Worm (Caenorhabditis elegans) whole organism, young adult: ENCODE data around the gene smk-1.

ENCODE experiments used
- C17E4.6 ChIP-seq: fragments of 200-800 bp; sonication (Bioruptor generic); IDR thresholded peaks from 2 replicates; pipeline ENCODE4 v1.3.6; 2022; ENCODE audit warnings: missing genetic modification reagents, missing genetic modification characterization, missing compliant biosample characterization
- D2030.7 ChIP-seq: fragments of 200-800 bp; sonication (Bioruptor generic); IDR thresholded peaks from 2 replicates; pipeline ENCODE4 v1.3.6; 2022; ENCODE audit warnings: missing genetic modification reagents, missing genetic modification characterization, missing compliant biosample characterization
- F23B12.7 ChIP-seq: sonication (generic microtip); optimal IDR thresholded peaks from 2 replicates; lab custom pipeline; 2017; ENCODE audit warnings: missing genetic modification characterization, mild to moderate bottlenecking, missing compliant biosample characterization, antibody characterized with exemption, moderate library complexity; ENCODE audit not compliant: insufficient read depth
- F33H1.4 ChIP-seq: fragments of 200-800 bp; sonication (Bioruptor generic); IDR thresholded peaks from 2 replicates; pipeline ENCODE4 v1.3.6; 2022; ENCODE audit warnings: missing genetic modification reagents, missing genetic modification characterization, missing compliant biosample characterization
- F37B4.10 ChIP-seq: fragments of 200-800 bp; sonication (Bioruptor generic); IDR thresholded peaks from 2 replicates; pipeline ENCODE4 v1.3.6; 2022; ENCODE audit warnings: missing genetic modification characterization, missing compliant biosample characterization
- F39B2.1 ChIP-seq: fragments of 200-800 bp; sonication (Bioruptor generic); IDR thresholded peaks from 2 replicates; pipeline ENCODE4 v1.3.6; 2022; ENCODE audit warnings: missing genetic modification reagents, missing genetic modification characterization, missing compliant biosample characterization
- F55B11.4 ChIP-seq: sonication (generic microtip); optimal IDR thresholded peaks from 2 replicates; lab custom pipeline; 2016; ENCODE audit warnings: missing compliant biosample characterization, missing genetic modification characterization, borderline replicate concordance; ENCODE audit not compliant: insufficient read depth
- K12H6.12 ChIP-seq: fragments of 200-800 bp; sonication (Bioruptor generic); optimal IDR thresholded peaks from 2 replicates; lab custom pipeline; 2018; ENCODE audit warnings: mild to moderate bottlenecking, missing genetic modification characterization, missing compliant biosample characterization
- Y53G8AR.9 ChIP-seq: fragments of 200-800 bp; sonication (Bioruptor generic); conservative IDR thresholded peaks from 2 replicates; pipeline ENCODE4 v1.3.6; 2022; ENCODE audit warnings: missing genetic modification reagents, missing genetic modification characterization, missing compliant biosample characterization
- Y67H2A.10 ChIP-seq: fragments of 200-800 bp; sonication (Bioruptor generic); conservative IDR thresholded peaks from 2 replicates; pipeline ENCODE4 v1.3.6; 2022; ENCODE audit warnings: missing genetic modification reagents, missing genetic modification characterization, missing compliant biosample characterization
- Y79H2A.3 ChIP-seq: fragments of 200-800 bp; sonication (Bioruptor generic); conservative IDR thresholded peaks from 2 replicates; pipeline ENCODE4 v1.3.6; 2022; ENCODE audit warnings: missing genetic modification reagents, missing genetic modification characterization, missing compliant biosample characterization
- ama-1 ChIP-seq, 3 experiments: fragments of 150-350 bp in 1 of 3; sonication (generic microtip) in 2 of 3; optimal IDR thresholded peaks; 2 replicates each; lab custom pipeline; 2014 to 2018; ENCODE audit warnings: missing biosample characterization in 2 of 3, missing genetic modification characterization in 2 of 3, missing genetic modification reagents in 2 of 3
- aptf-2 ChIP-seq: fragments of 200-800 bp; sonication (Bioruptor generic); conservative IDR thresholded peaks from 2 replicates; pipeline ENCODE4 v1.3.6; 2022; ENCODE audit warnings: missing genetic modification reagents, missing genetic modification characterization, missing compliant biosample characterization
- athp-1 ChIP-seq: sonication (generic microtip); optimal IDR thresholded peaks from 2 replicates; lab custom pipeline; 2017; ENCODE audit warnings: mild to moderate bottlenecking, missing genetic modification characterization, missing compliant biosample characterization
- bed-1 ChIP-seq: fragments of 200-800 bp; sonication (Bioruptor generic); IDR thresholded peaks from 2 replicates; pipeline ENCODE4 v1.3.6; 2022; ENCODE audit warnings: missing genetic modification reagents, missing genetic modification characterization, missing compliant biosample characterization
- bed-2 ChIP-seq: fragments of 200-800 bp; sonication (Bioruptor generic); IDR thresholded peaks from 2 replicates; pipeline ENCODE4 v1.3.6; 2022; ENCODE audit warnings: missing genetic modification reagents, missing genetic modification characterization, missing compliant biosample characterization
- ceh-100 ChIP-seq: fragments of 200-800 bp; sonication (Bioruptor generic); IDR thresholded peaks from 2 replicates; pipeline ENCODE4 v1.3.6; 2022; ENCODE audit warnings: missing genetic modification reagents, missing genetic modification characterization, missing compliant biosample characterization
- ceh-58 ChIP-seq: fragments of 200-800 bp; sonication (Bioruptor generic); IDR thresholded peaks from 2 replicates; pipeline ENCODE4 v1.3.6; 2022; ENCODE audit warnings: missing genetic modification characterization, missing compliant biosample characterization
- dox-1 ChIP-seq: fragments of 200-800 bp; sonication (Bioruptor generic); IDR thresholded peaks from 2 replicates; pipeline ENCODE4 v1.3.6; 2022; ENCODE audit warnings: missing genetic modification reagents, missing genetic modification characterization, missing compliant biosample characterization
- efl-1 ChIP-seq: fragments of 150-350 bp; optimal IDR thresholded peaks from 2 replicates; lab custom pipeline; 2014; ENCODE audit warnings: missing biosample characterization, missing genetic modification reagents, missing genetic modification characterization
- egl-44 ChIP-seq: fragments of 200-800 bp; sonication (Bioruptor generic); IDR thresholded peaks from 2 replicates; pipeline ENCODE4 v1.3.6; 2022; ENCODE audit warnings: missing genetic modification reagents, missing genetic modification characterization, missing compliant biosample characterization
- fkh-3 ChIP-seq: sonication (generic microtip); optimal IDR thresholded peaks from 2 replicates; lab custom pipeline; 2016; ENCODE audit warnings: mild to moderate bottlenecking, missing genetic modification characterization, missing compliant biosample characterization
- gei-17 ChIP-seq: fragments of 200-800 bp; sonication (Bioruptor generic); optimal IDR thresholded peaks from 2 replicates; lab custom pipeline; 2018; ENCODE audit warnings: mild to moderate bottlenecking, missing genetic modification characterization, missing compliant biosample characterization
- him-1 ChIP-seq: sonication (generic microtip); optimal IDR thresholded peaks from 2 replicates; lab custom pipeline; 2016; ENCODE audit warnings: missing genotype, missing genetic modification reagents, missing genetic modification characterization, missing compliant biosample characterization
- hlh-12 ChIP-seq: sonication (generic microtip); optimal IDR thresholded peaks from 2 replicates; lab custom pipeline; 2016; ENCODE audit warnings: missing genetic modification characterization, missing compliant biosample characterization
- hrde-1 ChIP-seq: sonication (generic microtip); optimal IDR thresholded peaks from 2 replicates; lab custom pipeline; 2016; ENCODE audit warnings: missing genetic modification characterization, mild to moderate bottlenecking, missing compliant biosample characterization, moderate library complexity, missing genotype, missing genetic modification reagents, borderline replicate concordance
- let-607 ChIP-seq, 2 experiments: fragments of 200-800 bp in 1 of 2; sonication (Bioruptor generic) in 1 of 2; sonication (generic microtip) in 1 of 2; optimal IDR thresholded peaks; 2 replicates each; lab custom pipeline; 2016 to 2018; ENCODE audit warnings: mild to moderate bottlenecking in 2 of 2, missing compliant biosample characterization in 2 of 2, missing genetic modification characterization in 2 of 2, moderate library complexity in 2 of 2, missing genotype in 1 of 2
- lir-1 ChIP-seq: fragments of 200-800 bp; sonication (Bioruptor generic); conservative IDR thresholded peaks from 2 replicates; pipeline ENCODE4 v1.3.6; 2022; ENCODE audit warnings: missing genetic modification reagents, missing genetic modification characterization, missing compliant biosample characterization
- madf-10 ChIP-seq: sonication (generic microtip); optimal IDR thresholded peaks from 2 replicates; lab custom pipeline; 2016; ENCODE audit warnings: mild to moderate bottlenecking, missing genetic modification characterization, missing compliant biosample characterization
- madf-8 ChIP-seq: fragments of 200-800 bp; sonication (Bioruptor generic); conservative IDR thresholded peaks from 2 replicates; pipeline ENCODE4 v1.3.6; 2022; ENCODE audit warnings: missing genetic modification reagents, missing genetic modification characterization, missing compliant biosample characterization
- mcd-1 ChIP-seq: fragments of 200-800 bp; sonication (Bioruptor generic); IDR thresholded peaks from 2 replicates; pipeline ENCODE4 v1.3.6; 2022; ENCODE audit warnings: missing genetic modification reagents, missing genetic modification characterization, missing compliant biosample characterization
- nhr-120 ChIP-seq: fragments of 200-800 bp; sonication (Bioruptor generic); IDR thresholded peaks from 2 replicates; pipeline ENCODE4 v1.3.6; 2022; ENCODE audit warnings: missing genetic modification characterization, missing compliant biosample characterization
- nhr-179 ChIP-seq: sonication (generic microtip); optimal IDR thresholded peaks from 2 replicates; lab custom pipeline; 2016; ENCODE audit warnings: mild to moderate bottlenecking, missing genetic modification characterization, missing compliant biosample characterization
- nhr-80 ChIP-seq: sonication (generic microtip); optimal IDR thresholded peaks from 2 replicates; lab custom pipeline; 2016; ENCODE audit warnings: missing genetic modification characterization, missing compliant biosample characterization
- nhr-90 ChIP-seq: sonication (generic microtip); optimal IDR thresholded peaks from 2 replicates; lab custom pipeline; 2016; ENCODE audit warnings: missing genotype, mild to moderate bottlenecking, missing genetic modification characterization, missing compliant biosample characterization
- pbrm-1 ChIP-seq: fragments of 200-800 bp; sonication (Bioruptor generic); IDR thresholded peaks from 2 replicates; pipeline ENCODE4 v1.3.6; 2022; ENCODE audit warnings: missing genetic modification reagents, missing genetic modification characterization, missing compliant biosample characterization
- pha-4 ChIP-seq: fragments of 150-350 bp; sonication (generic microtip); optimal IDR thresholded peaks from 2 replicates; lab custom pipeline; 2014; ENCODE audit warnings: missing biosample characterization, missing genetic modification reagents, missing genetic modification characterization
- rcor-1 ChIP-seq: fragments of 200-800 bp; sonication (Bioruptor generic); IDR thresholded peaks from 2 replicates; pipeline ENCODE4 v1.3.6; 2022; ENCODE audit warnings: missing genetic modification reagents, missing genetic modification characterization, missing compliant biosample characterization
- repo-1 ChIP-seq: sonication (generic microtip); optimal IDR thresholded peaks from 2 replicates; lab custom pipeline; 2017; ENCODE audit warnings: mild to moderate bottlenecking, missing genetic modification characterization, missing compliant biosample characterization
- snpc-4 ChIP-seq, 5 experiments: fragments of 150-350 bp in 1 of 5; sonication (generic microtip) in 4 of 5; optimal IDR thresholded peaks; 2 replicates each; lab custom pipeline; 2014 to 2018; ENCODE audit warnings: missing genetic modification characterization in 5 of 5, missing biosample characterization in 3 of 5, antibody characterized with exemption in 2 of 5, mild to moderate bottlenecking in 2 of 5, missing compliant biosample characterization in 2 of 5, missing genotype in 2 of 5, moderate library complexity in 2 of 5, missing genetic modification reagents in 1 of 5
- tbp1 ChIP-seq: fragments of 200-800 bp; sonication (Bioruptor generic); optimal IDR thresholded peaks from 2 replicates; lab custom pipeline; 2018; ENCODE audit warnings: mild to moderate bottlenecking, missing genetic modification characterization, missing compliant biosample characterization
- tlf-1 ChIP-seq: fragments of 200-800 bp; sonication (Bioruptor generic); optimal IDR thresholded peaks from 2 replicates; lab custom pipeline; 2018; ENCODE audit warnings: mild to moderate bottlenecking, missing genetic modification characterization, missing compliant biosample characterization
- zfh-2 ChIP-seq: fragments of 200-800 bp; sonication (Bioruptor generic); conservative IDR thresholded peaks from 2 replicates; pipeline ENCODE4 v1.3.6; 2022; ENCODE audit warnings: missing genetic modification reagents, missing genetic modification characterization, missing compliant biosample characterization
- ztf-25 ChIP-seq: fragments of 200-800 bp; sonication (Bioruptor generic); IDR thresholded peaks from 2 replicates; pipeline ENCODE4 v1.3.6; 2022; ENCODE audit warnings: missing genetic modification reagents, missing genetic modification characterization, missing compliant biosample characterization

smk-1 gene

ce11 chrV:8627580-8627979 is 20.0 kb downstream of the smk-1 start:
- TF ChIP-seq C17E4.6 (no peak), athp-1 (tag; lab: Kevin White, UChicago) (no peak), gei-17 (GFP tag; lab: Kevin White, UChicago) (no peak), bed-1 (GFP tag; lab: Robert Waterston, UW) (no peak), Y79H2A.3 (GFP tag; lab: Robert Waterston, UW) (no peak), aptf-2 (no peak), madf-8 (no peak), him-1 (tag; lab: Kevin White, UChicago) (no peak), mcd-1 (no peak), ceh-58 (no peak), let-607 (tag; optimal IDR thresholded peaks at IDR 0.05; lab: Kevin White, UChicago) (no peak), hrde-1 (no peak), D2030.7 (GFP tag; lab: Robert Waterston, UW) (no peak), efl-1 (GFP tag; lab: Kevin White, UChicago) (no peak), bed-2 (GFP tag; lab: Robert Waterston, UW) (no peak), tbp1 (no peak), dox-1 (GFP tag; lab: Robert Waterston, UW) (no peak)

- TF ChIP-seq Y53G8AR.9 (peak; percentile 41; the same call in 1 of the 2 replicates), zfh-2 (GFP tag; lab: Robert Waterston, UW) (no peak), tlf-1 (GFP tag; lab: Kevin White, UChicago) (peak; percentile 47), rcor-1 (GFP tag; lab: Robert Waterston, UW) (0 out of 2 replicates have a peak, but pooled peaks have one; percentile 15), F33H1.4 (GFP tag; lab: Robert Waterston, UW) (0 out of 2 replicates have a peak, but pooled peaks have one; percentile 3), ama-1 (optimal IDR thresholded peaks at IDR 0.05; lab: Kevin White, UChicago) (peak; percentile 69), ama-1 (GFP tag; optimal IDR thresholded peaks at IDR 0.05; lab: Kevin White, UChicago) (no peak), egl-44 (GFP tag; lab: Robert Waterston, UW) (no peak), athp-1 (tag; lab: Kevin White, UChicago) (no peak)
- TF ChIP-seq, all 124 proteins: peak for 5
Observed at ce11 chrV:8629029-8629428, 21.4 kb downstream of the smk-1 start, which contains the start of gene F41E6.12. TSS of gene F41E6.12 (minus strand) at chrV:8629129.

- TF ChIP-seq F55B11.4 (tag; lab: Kevin White, UChicago) (no peak), tlf-1 (GFP tag; lab: Kevin White, UChicago) (no peak), F23B12.7 (tag; lab: Kevin White, UChicago) (peak; percentile 63), F39B2.1 (GFP tag; lab: Robert Waterston, UW) (no peak), K12H6.12 (tag; lab: Kevin White, UChicago) (peak; percentile 56), ztf-25 (0 out of 2 replicates have a peak, but pooled peaks have one; percentile 9), pha-4 (peak; percentile 26), mcd-1 (no peak; the same call in 1 of the 2 replicates), nhr-179 (tag; lab: Kevin White, UChicago) (no peak), fkh-3 (tag; lab: Kevin White, UChicago) (no peak), Y67H2A.10 (0 out of 2 replicates have a peak, but pooled peaks have one; percentile 52), pbrm-1 (GFP tag; lab: Robert Waterston, UW) (peak; percentile 68), lir-1 (0 out of 2 replicates have a peak, but pooled peaks have one; percentile 16), nhr-90 (tag; lab: Kevin White, UChicago) (no peak), Y53G8AR.9 (no peak), madf-10 (tag; lab: Kevin White, UChicago) (peak; percentile 78), snpc-4 (GFP tag; optimal IDR thresholded peaks at IDR 0.05; lab: Kevin White, UChicago) (no peak), snpc-4 (tag; optimal IDR thresholded peaks at IDR 0.05; lab: Kevin White, UChicago) (peak in 1 of 4 experiments; percentile 26), repo-1 (tag; lab: Kevin White, UChicago) (no peak), nhr-120 (GFP tag; lab: Robert Waterston, UW) (no peak), hrde-1 (no peak), F33H1.4 (GFP tag; lab: Robert Waterston, UW) (no peak), ceh-100 (no peak), nhr-80 (peak; percentile 82), gei-17 (GFP tag; lab: Kevin White, UChicago) (no peak), hlh-12 (tag; lab: Kevin White, UChicago) (no peak), F37B4.10 (no peak)
Observed at ce11 chrV:8631277-8631765, 23.7 kb downstream of the smk-1 start, which contains the start of gene atg-18. TSS of gene atg-18 (minus strand) at chrV:8631327.
